Worm (Caenorhabditis elegans) whole organism, L3 larva: ENCODE data around the gene rbm-42.

Experiments used
- daf-12 ChIP-seq: fragments of 150-350 bp; optimal IDR thresholded peaks from 2 replicates; lab custom pipeline; 2014; ENCODE audit warnings: missing biosample characterization, missing genetic modification reagents, missing genetic modification characterization
- elt-3 ChIP-seq, 3 experiments: fragments of 150-350 bp in 1 of 3; sonication (generic microtip) in 2 of 3; optimal IDR thresholded peaks; 2 replicates in 2 of 3; 4 replicates in 1 of 3; lab custom pipeline; 2014 to 2017; ENCODE audit warnings: missing biosample characterization in 3 of 3, missing genetic modification characterization in 3 of 3
- jun-1 ChIP-seq: fragments of 150-350 bp; optimal IDR thresholded peaks from 2 replicates; lab custom pipeline; 2014; ENCODE audit warnings: missing biosample characterization, missing genetic modification reagents, missing genetic modification characterization
- nhr-11 ChIP-seq: fragments of 150-350 bp; optimal IDR thresholded peaks from 2 replicates; lab custom pipeline; 2014; ENCODE audit warnings: missing biosample characterization, missing genetic modification characterization
- nhr-12 ChIP-seq: fragments of 150-350 bp; optimal IDR thresholded peaks from 2 replicates; lab custom pipeline; 2014; ENCODE audit warnings: missing biosample characterization, missing genetic modification characterization
- unc-62 ChIP-seq: fragments of 150-350 bp; sonication (generic microtip); optimal IDR thresholded peaks from 4 replicates; lab custom pipeline; 2014; ENCODE audit warnings: missing biosample characterization, missing genetic modification reagents, missing genetic modification characterization
- zag-1 ChIP-seq: fragments of 150-350 bp; optimal IDR thresholded peaks from 2 replicates; lab custom pipeline; 2014; ENCODE audit warnings: missing biosample characterization, missing genetic modification characterization

DNA sequence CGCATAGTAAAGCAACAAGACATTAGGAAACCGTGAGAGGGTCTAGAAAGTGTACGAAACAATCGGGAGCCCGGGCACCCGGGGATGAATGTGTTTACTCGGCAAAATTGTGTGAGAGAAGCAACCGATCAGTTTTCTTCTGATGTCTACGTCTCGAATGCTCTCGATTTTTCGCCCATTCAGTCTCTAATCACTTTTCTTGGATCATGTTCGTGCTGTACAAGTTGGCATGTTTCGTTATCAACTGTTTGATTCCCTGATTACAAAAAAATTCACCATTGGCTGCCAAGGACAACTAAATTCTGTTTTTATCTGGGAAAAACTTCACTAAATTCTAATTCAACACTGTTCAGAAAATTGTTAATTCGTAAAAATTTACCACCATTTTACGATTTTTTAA lies 27.6 kb upstream of the rbm-42 start:
- TF ChIP-seq daf-12: no peak
- TF ChIP-seq jun-1: no peak
- TF ChIP-seq zag-1 (tag; lab: Kevin White, UChicago): no peak
- no peak for TF ChIP-seq nhr-12 (tag; lab: Kevin White, UChicago)
- TF ChIP-seq unc-62 (GFP tag; lab: Kevin White, UChicago): no peak
- TF ChIP-seq elt-3 (tag; optimal IDR thresholded peaks at IDR 0.05; lab: Kevin White, UChicago): no peak
- TF ChIP-seq nhr-11 (tag; lab: Kevin White, UChicago): no peak
